Fruit fly (Drosophila melanogaster) whole organism, embryonic: ENCODE measurements around the gene CG14431.

Source experiments
- CG10654 ChIP-seq: fragments of 200-800 bp; sonication (Bioruptor generic); optimal IDR thresholded peaks from 2 replicates; lab custom pipeline; 2016; ENCODE audit warnings: missing biosample characterization, missing genetic modification characterization
- CG11695 ChIP-seq: fragments of 200-800 bp; sonication (Bioruptor generic); IDR thresholded peaks from 3 replicates; pipeline ENCODE4 v1.3.6; 2022; ENCODE audit warnings: missing biosample characterization, missing genetic modification characterization
- CG12219 ChIP-seq: fragments of 200-800 bp; sonication (Bioruptor generic); optimal IDR thresholded peaks from 3 replicates; lab custom pipeline; 2018; ENCODE audit warnings: missing biosample characterization, mild to moderate bottlenecking, missing genetic modification characterization
- CG12299 ChIP-seq: fragments of 200-800 bp; sonication (Bioruptor generic); optimal IDR thresholded peaks from 2 replicates; lab custom pipeline; 2018; ENCODE audit warnings: missing biosample characterization, mild to moderate bottlenecking, missing genetic modification characterization
- CG12659 ChIP-seq: fragments of 200-800 bp; sonication (Bioruptor generic); optimal IDR thresholded peaks from 3 replicates; lab custom pipeline; 2017; ENCODE audit warnings: mild to moderate bottlenecking, missing biosample characterization, missing genetic modification reagents, missing genetic modification characterization
- CG14014 ChIP-seq: fragments of 200-800 bp; sonication (Bioruptor generic); IDR thresholded peaks from 2 replicates; pipeline ENCODE4 v1.3.6; 2022; ENCODE audit warnings: missing biosample characterization, missing genetic modification characterization
- CG14710 ChIP-seq: fragments of 200-800 bp; sonication (Bioruptor generic); optimal IDR thresholded peaks from 3 replicates; lab custom pipeline; 2019; ENCODE audit warnings: missing biosample characterization, mild to moderate bottlenecking, missing genetic modification characterization, moderate library complexity
- CG14860 ChIP-seq: fragments of 200-800 bp; sonication (Bioruptor generic); IDR thresholded peaks from 3 replicates; pipeline ENCODE4 v1.3.6; 2022; ENCODE audit warnings: missing biosample characterization, missing genetic modification characterization; ENCODE audit not compliant: partially characterized antibody
- CG1603 ChIP-seq: fragments of 200-800 bp; sonication (Bioruptor generic); optimal IDR thresholded peaks from 2 replicates; lab custom pipeline; 2019; ENCODE audit warnings: missing biosample characterization, mild to moderate bottlenecking, missing genetic modification characterization, moderate library complexity
- CG16815 ChIP-seq: fragments of 200-800 bp; sonication (Bioruptor generic); optimal IDR thresholded peaks from 3 replicates; lab custom pipeline; 2017; ENCODE audit warnings: missing biosample characterization, mild to moderate bottlenecking, missing genetic modification characterization
- CG18764 ChIP-seq: fragments of 200-800 bp; sonication (Bioruptor generic); optimal IDR thresholded peaks from 3 replicates; lab custom pipeline; 2016; ENCODE audit warnings: missing biosample characterization, missing genetic modification characterization
- CG3281 ChIP-seq: fragments of 200-800 bp; sonication (Bioruptor generic); optimal IDR thresholded peaks from 3 replicates; lab custom pipeline; 2017; ENCODE audit warnings: missing biosample characterization, mild to moderate bottlenecking, missing genetic modification characterization
- CG33557 ChIP-seq: fragments of 200-800 bp; sonication (Bioruptor generic); optimal IDR thresholded peaks from 2 replicates; lab custom pipeline; 2019; ENCODE audit warnings: missing biosample characterization, mild to moderate bottlenecking, missing genetic modification characterization, moderate library complexity
- CG3847 ChIP-seq: fragments of 200-800 bp; sonication (Bioruptor generic); IDR thresholded peaks from 2 replicates; pipeline ENCODE4 v1.3.6; 2022; ENCODE audit warnings: missing biosample characterization, missing genetic modification characterization
- CG7372 ChIP-seq: fragments of 200-800 bp; sonication (Bioruptor generic); IDR thresholded peaks from 2 replicates; pipeline ENCODE4 v1.3.6; 2022; ENCODE audit warnings: missing biosample characterization, missing genetic modification characterization
- CG9437 ChIP-seq: fragments of 200-800 bp; sonication (Bioruptor generic); optimal IDR thresholded peaks from 2 replicates; lab custom pipeline; 2018; ENCODE audit warnings: missing biosample characterization, mild to moderate bottlenecking, missing genetic modification characterization
- Dad ChIP-seq: fragments of 200-800 bp; sonication (Bioruptor generic); optimal IDR thresholded peaks from 3 replicates; lab custom pipeline; 2016; ENCODE audit warnings: missing biosample characterization, missing genetic modification characterization
- ERR ChIP-seq: fragments of 200-800 bp; sonication (Bioruptor generic); optimal IDR thresholded peaks from 2 replicates; lab custom pipeline; 2016; ENCODE audit warnings: missing biosample characterization, missing genetic modification characterization
- Fer1 ChIP-seq: fragments of 200-800 bp; sonication (Bioruptor generic); optimal IDR thresholded peaks from 2 replicates; lab custom pipeline; 2017; ENCODE audit warnings: missing biosample characterization, mild to moderate bottlenecking, missing genetic modification characterization
- H2.0 ChIP-seq: fragments of 200-800 bp; sonication (Bioruptor generic); IDR thresholded peaks from 2 replicates; pipeline ENCODE4 v1.3.6; 2022; ENCODE audit warnings: missing biosample characterization, missing genetic modification characterization
- Hr78 ChIP-seq, 2 experiments: fragments of 200-800 bp in 1 of 2; fragments of >200 bp in 1 of 2; sonication (Bioruptor generic) in 1 of 2; optimal IDR thresholded peaks; 2 replicates each; lab custom pipeline; 2017 to 2019; ENCODE audit warnings: missing biosample characterization in 2 of 2, missing genetic modification characterization in 2 of 2, mild to moderate bottlenecking in 1 of 2, moderate library complexity in 1 of 2
- Jarid2 ChIP-seq: fragments of 200-800 bp; sonication (Bioruptor generic); optimal IDR thresholded peaks from 3 replicates; lab custom pipeline; 2017; ENCODE audit warnings: mild to moderate bottlenecking, missing biosample characterization, missing genetic modification reagents, missing genetic modification characterization
- MBD-R2 ChIP-seq: fragments of 200-800 bp; sonication (Bioruptor generic); IDR thresholded peaks from 2 replicates; pipeline ENCODE4 v1.3.6; 2022; ENCODE audit warnings: missing biosample characterization, missing genetic modification characterization
- Optix ChIP-seq: fragments of 200-800 bp; sonication (Bioruptor generic); IDR thresholded peaks from 3 replicates; pipeline ENCODE4 v1.3.6; 2022; ENCODE audit warnings: missing biosample characterization, missing genetic modification characterization
- Usf ChIP-seq: fragments of 200-800 bp; sonication (Bioruptor generic); optimal IDR thresholded peaks from 2 replicates; lab custom pipeline; 2017; ENCODE audit warnings: missing genotype, missing biosample characterization, missing genetic modification characterization
- cas ChIP-seq: fragments of 200-800 bp; sonication (Bioruptor generic); IDR thresholded peaks from 2 replicates; pipeline ENCODE4 v1.3.6; 2022; ENCODE audit warnings: missing biosample characterization, missing genetic modification characterization
- crp ChIP-seq, 2 experiments: fragments of 200-800 bp; sonication (Bioruptor generic); optimal IDR thresholded peaks; 2 replicates in 1 of 2; 3 replicates in 1 of 2; lab custom pipeline; 2017; ENCODE audit warnings: missing biosample characterization in 2 of 2, missing genetic modification characterization in 2 of 2, mild to moderate bottlenecking in 1 of 2, moderate library complexity in 1 of 2
- dan ChIP-seq: fragments of 200-800 bp; sonication (Bioruptor generic); IDR thresholded peaks from 2 replicates; pipeline ENCODE4 v1.3.6; 2022; ENCODE audit warnings: missing biosample characterization, missing genetic modification characterization
- dpn ChIP-seq, 2 experiments: fragments of 200-800 bp; sonication (Bioruptor generic); optimal IDR thresholded peaks; 3 replicates each; lab custom pipeline; 2016; ENCODE audit warnings: missing biosample characterization in 2 of 2, missing genetic modification characterization in 2 of 2
- ewg ChIP-seq: fragments of 200-800 bp; sonication (Bioruptor generic); optimal IDR thresholded peaks from 3 replicates; lab custom pipeline; 2017; ENCODE audit warnings: mild to moderate bottlenecking, missing biosample characterization, missing genetic modification reagents, missing genetic modification characterization
- fd102C ChIP-seq: fragments of 200-800 bp; sonication (Bioruptor generic); optimal IDR thresholded peaks from 2 replicates; lab custom pipeline; 2018; ENCODE audit warnings: missing biosample characterization, mild to moderate bottlenecking, missing genetic modification characterization, moderate library complexity
- fd3F ChIP-seq: fragments of 200-800 bp; sonication (Bioruptor generic); optimal IDR thresholded peaks from 2 replicates; lab custom pipeline; 2018; ENCODE audit warnings: missing biosample characterization, mild to moderate bottlenecking, missing genetic modification characterization, moderate library complexity
- hbn ChIP-seq: fragments of 200-800 bp; sonication (Bioruptor generic); IDR thresholded peaks from 2 replicates; pipeline ENCODE4 v1.3.6; 2022; ENCODE audit warnings: missing biosample characterization, missing genetic modification characterization; ENCODE audit not compliant: partially characterized antibody
- her ChIP-seq: fragments of 200-800 bp; sonication (Bioruptor generic); optimal IDR thresholded peaks from 2 replicates; lab custom pipeline; 2016; ENCODE audit warnings: missing biosample characterization, missing genetic modification characterization
- hth ChIP-seq: fragments of >200 bp; optimal IDR thresholded peaks from 2 replicates; lab custom pipeline; 2017; ENCODE audit warnings: inconsistent platforms
- kah ChIP-seq: fragments of 200-800 bp; sonication (Bioruptor generic); optimal IDR thresholded peaks from 2 replicates; lab custom pipeline; 2018; ENCODE audit warnings: missing biosample characterization, mild to moderate bottlenecking, missing genetic modification characterization
- kni ChIP-seq: fragments of 200-800 bp; sonication (Bioruptor generic); optimal IDR thresholded peaks from 3 replicates; lab custom pipeline; 2017; ENCODE audit warnings: mild to moderate bottlenecking, missing biosample characterization, missing genetic modification reagents, missing genetic modification characterization
- nmo ChIP-seq: fragments of 200-800 bp; sonication (Bioruptor generic); optimal IDR thresholded peaks from 2 replicates; lab custom pipeline; 2018; ENCODE audit warnings: missing biosample characterization, mild to moderate bottlenecking, missing genetic modification characterization, moderate library complexity
- peb ChIP-seq: fragments of 200-800 bp; sonication (Bioruptor generic); IDR thresholded peaks from 2 replicates; pipeline ENCODE4 v1.3.6; 2022; ENCODE audit warnings: missing biosample characterization, missing genetic modification characterization
- pros ChIP-seq: fragments of 200-800 bp; sonication (Bioruptor generic); optimal IDR thresholded peaks from 3 replicates; lab custom pipeline; 2019; ENCODE audit warnings: missing biosample characterization, mild to moderate bottlenecking, missing genetic modification characterization, moderate library complexity
- repo ChIP-seq: fragments of 200-800 bp; sonication (Bioruptor generic); optimal IDR thresholded peaks from 2 replicates; lab custom pipeline; 2016; ENCODE audit warnings: missing biosample characterization, missing genetic modification characterization
- slbo ChIP-seq: fragments of 200-800 bp; sonication (Bioruptor generic); IDR thresholded peaks from 2 replicates; pipeline ENCODE4 v1.3.6; 2022; ENCODE audit warnings: missing biosample characterization, missing genetic modification characterization
- unpg ChIP-seq: fragments of 200-800 bp; sonication (Bioruptor generic); optimal IDR thresholded peaks from 3 replicates; lab custom pipeline; 2018; ENCODE audit warnings: missing biosample characterization, mild to moderate bottlenecking, missing genetic modification characterization, moderate library complexity
- usp ChIP-seq: fragments of >200 bp; optimal IDR thresholded peaks from 2 replicates; lab custom pipeline; 2017; ENCODE audit warnings: missing biosample characterization, missing genetic modification characterization
- vnd ChIP-seq: fragments of 200-800 bp; sonication (Bioruptor generic); IDR thresholded peaks from 3 replicates; pipeline ENCODE4 v1.3.6; 2022; ENCODE audit warnings: missing biosample characterization, missing genetic modification characterization; ENCODE audit not compliant: partially characterized antibody
- vvl ChIP-seq: fragments of 200-800 bp; sonication (Bioruptor generic); IDR thresholded peaks from 2 replicates; pipeline ENCODE4 v1.3.6; 2022; ENCODE audit warnings: missing biosample characterization, missing genetic modification characterization
- wek ChIP-seq: fragments of 200-800 bp; sonication (Bioruptor generic); optimal IDR thresholded peaks from 3 replicates; lab custom pipeline; 2018; ENCODE audit warnings: missing biosample characterization, mild to moderate bottlenecking, missing genetic modification characterization, moderate library complexity
- yki ChIP-seq: fragments of >200 bp; optimal IDR thresholded peaks from 3 replicates; lab custom pipeline; 2018
- zf30C ChIP-seq: fragments of 200-800 bp; sonication (Bioruptor generic); optimal IDR thresholded peaks from 3 replicates; lab custom pipeline; 2018; ENCODE audit warnings: missing biosample characterization, mild to moderate bottlenecking, missing genetic modification characterization

The CG14431 gene

dm6 chrX:6969364-6970137 is 61.5 kb downstream of the CG14431 start, which contains the start of gene CG4586 (continued):
- TF ChIP-seq CG16815 (GFP tag; lab: Kevin White, UChicago), result peak; percentile 62
- peak; percentile 97 for TF ChIP-seq her (GFP tag; lab: Kevin White, UChicago)
- peak; percentile 94 for TF ChIP-seq wek (GFP tag; lab: Kevin White, UChicago)
- peak; percentile 75 for TF ChIP-seq Usf (GFP tag; lab: Kevin White, UChicago)
- TF ChIP-seq CG12299 (tag; lab: Kevin White, UChicago), result peak; percentile 96
- TF ChIP-seq hbn, result no peak
- TF ChIP-seq vvl (GFP tag; lab: Robert Waterston, UW), result peak; percentile 98
- peak; percentile 91 for TF ChIP-seq Dad (GFP tag; lab: Kevin White, UChicago)
- peak; percentile 55 for TF ChIP-seq CG33557 (GFP tag; lab: Kevin White, UChicago)
- peak; percentile 90 for TF ChIP-seq MBD-R2 (GFP tag; lab: Robert Waterston, UW)
- TF ChIP-seq slbo (GFP tag; lab: Robert Waterston, UW), result peak; percentile 94
- peak; percentile 89 for TF ChIP-seq CG7372 (GFP tag; lab: Robert Waterston, UW)
- peak; percentile 47 for TF ChIP-seq fd102C (GFP tag; lab: Kevin White, UChicago)
- TF ChIP-seq ewg (GFP tag; lab: Kevin White, UChicago), result peak; percentile 85
- TF ChIP-seq nmo (GFP tag; lab: Kevin White, UChicago), result peak; percentile 89
- peak; percentile 98 for TF ChIP-seq Fer1
- TF ChIP-seq CG14860 (GFP tag; lab: Robert Waterston, UW), result no peak
- TF ChIP-seq cas, result peak; percentile 89
- TF ChIP-seq Hr78 (GFP tag; optimal IDR thresholded peaks at IDR 0.05; lab: Kevin White, UChicago), result peak in 1 of 2 experiments; percentile 72
- peak; percentile 98 for TF ChIP-seq CG12219 (GFP tag; lab: Kevin White, UChicago)
- TF ChIP-seq pros, result peak; percentile 3
- TF ChIP-seq CG9437 (GFP tag; lab: Kevin White, UChicago), result peak; percentile 86
- peak; percentile 84 for TF ChIP-seq CG3847 (GFP tag; lab: Robert Waterston, UW)
- TF ChIP-seq CG10654 (GFP tag; lab: Kevin White, UChicago), result peak; percentile 95
- TF ChIP-seq ERR (GFP tag; lab: Kevin White, UChicago), result peak; percentile 95
- TF ChIP-seq CG11695 (GFP tag; lab: Robert Waterston, UW), result peak; percentile 97
- TF ChIP-seq CG3281, result peak; percentile 98
- no peak for TF ChIP-seq zf30C
- TF ChIP-seq crp (GFP tag; optimal IDR thresholded peaks at IDR 0.05; lab: Kevin White, UChicago), result peak in 1 of 2 experiments; percentile 38
- peak; percentile 96 for TF ChIP-seq repo (GFP tag; lab: Kevin White, UChicago)
- TF ChIP-seq Jarid2 (GFP tag; lab: Kevin White, UChicago), result peak; percentile 81
- peak; percentile 77 for TF ChIP-seq peb
- TF ChIP-seq H2.0 (GFP tag; lab: Robert Waterston, UW), result peak; percentile 92
- TF ChIP-seq yki (lab: Kevin White, UChicago), result no peak
- no peak for TF ChIP-seq dan
- peak; percentile 94 to 97 for TF ChIP-seq dpn (GFP tag; optimal IDR thresholded peaks at IDR 0.05; lab: Kevin White, UChicago)
- TF ChIP-seq CG12659, result peak; percentile 96
- TF ChIP-seq fd3F (GFP tag; lab: Kevin White, UChicago), result peak; percentile 89
- peak; percentile 98 for TF ChIP-seq unpg
- no peak for TF ChIP-seq usp
- peak; percentile 84 for TF ChIP-seq kah (GFP tag; lab: Kevin White, UChicago)
- TF ChIP-seq vnd (GFP tag; lab: Robert Waterston, UW), result no peak
- peak; percentile 34 for TF ChIP-seq kni (GFP tag; lab: Kevin White, UChicago)
- TF ChIP-seq CG14710 (tag; lab: Kevin White, UChicago), result peak; percentile 83
- peak; percentile 93 for TF ChIP-seq Optix (GFP tag; lab: Robert Waterston, UW)
- peak; percentile 97 for TF ChIP-seq CG1603 (tag; lab: Kevin White, UChicago)
- no peak for TF ChIP-seq hth (lab: Kevin White, UChicago)
- TF ChIP-seq CG14014, result peak; percentile 94
- peak; percentile 94 for TF ChIP-seq CG18764
